Fruit fly (Drosophila melanogaster): Measurements from ENCODE around the gene ver.

The ver gene

DNA sequence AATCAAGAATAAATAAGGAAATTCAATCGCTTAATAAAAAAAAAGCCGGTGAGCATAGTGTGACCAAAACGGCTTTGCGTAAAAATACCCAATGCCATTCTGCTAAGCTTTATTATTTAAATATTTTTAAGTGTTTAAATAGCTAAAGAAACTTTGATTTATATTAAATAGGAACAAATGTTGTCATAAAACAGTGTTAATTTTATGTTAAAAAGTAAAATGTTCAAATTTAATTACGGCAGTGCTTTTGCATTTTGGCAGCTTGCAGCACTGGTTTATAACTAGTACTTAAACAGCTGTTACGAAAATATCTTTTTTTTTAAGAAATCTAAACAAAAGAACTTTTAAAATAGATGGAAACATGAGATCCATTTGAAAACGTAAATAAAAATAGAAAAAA is 22.5 kb upstream of the ver start, which contains the start of the genes CG10638 and CG10681:
CG10638 (minus strand) TSS at position 63 of the 400 bp plus-strand sequence.
CG10681 (plus strand) TSS at position 265 of the 400 bp plus-strand sequence.
- TF ChIP-seq Sin3A (optimal IDR thresholded peaks at IDR 0.05): no peak

DNA sequence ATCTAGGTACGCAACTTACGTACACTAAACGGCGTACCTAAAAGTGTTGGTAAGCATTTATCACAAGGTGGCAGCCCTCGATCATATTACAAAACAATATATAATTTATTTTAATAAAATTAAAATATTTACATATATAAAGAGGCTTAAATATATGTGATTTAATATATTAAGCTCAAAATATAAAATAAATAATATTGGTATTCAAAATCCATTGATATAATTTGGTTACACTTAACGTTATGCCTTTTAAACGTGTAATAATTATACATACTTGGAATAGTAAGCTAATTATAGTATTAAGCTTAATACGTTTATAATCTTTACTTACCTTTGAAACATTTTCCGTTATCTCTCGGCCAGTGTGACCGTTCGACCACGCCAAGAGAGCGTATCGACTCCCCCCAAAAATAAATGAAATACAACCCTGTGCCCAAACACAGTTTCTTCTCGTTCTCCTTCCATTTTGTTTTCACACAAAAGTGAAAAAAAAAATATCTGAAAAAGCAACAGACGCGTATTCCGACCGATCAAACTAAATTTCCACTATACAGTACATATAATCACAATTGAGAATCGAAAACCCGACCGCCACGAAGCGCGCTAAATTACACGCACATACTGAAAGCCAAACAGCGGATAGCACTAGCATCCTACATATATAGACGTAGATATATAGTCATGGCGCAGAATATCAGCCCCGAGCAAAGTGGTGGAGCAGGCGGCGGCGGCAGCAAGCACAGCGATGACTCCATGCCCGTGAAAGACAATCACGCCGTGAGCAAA is 19.7 kb upstream of the ver start, which contains the start of the genes CG10646 and vih:
CG10646 (minus strand) TSS at position 30 of the 786 bp plus-strand sequence.
vih (plus strand) TSS at position 428 of the 786 bp plus-strand sequence.
- no peak for TF ChIP-seq Myc (optimal IDR thresholded peaks at IDR 0.05)
- no peak for TF ChIP-seq psq (optimal IDR thresholded peaks at IDR 0.05)
- no peak for TF ChIP-seq insv (optimal IDR thresholded peaks at IDR 0.05)
- no peak for TF ChIP-seq h (optimal IDR thresholded peaks at IDR 0.05)
- TF ChIP-seq Sin3A (optimal IDR thresholded peaks at IDR 0.05): no peak
- no peak for TF ChIP-seq ttk (optimal IDR thresholded peaks at IDR 0.05)

DNA sequence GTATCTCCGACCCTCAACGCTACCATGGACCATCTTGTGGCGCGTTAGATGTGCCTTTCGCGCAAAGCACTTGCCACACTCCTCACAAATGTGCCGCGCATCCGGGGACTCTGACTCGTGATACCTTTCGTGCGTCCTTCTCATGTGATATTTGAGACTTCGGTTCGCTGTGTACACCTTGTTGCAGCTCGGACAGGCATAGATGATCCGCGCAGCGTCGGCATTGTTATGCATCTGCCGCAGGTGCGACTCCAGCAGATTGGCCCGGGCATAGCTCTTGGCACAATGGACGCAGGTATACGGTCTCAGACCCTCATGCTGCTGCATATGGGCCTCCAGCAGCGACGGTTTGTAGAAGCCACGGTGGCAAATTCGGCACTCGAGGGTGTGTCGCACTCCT is 17.8 kb upstream of the ver start:
- no peak for TF ChIP-seq ttk (optimal IDR thresholded peaks at IDR 0.05)
- no peak for TF ChIP-seq insv (optimal IDR thresholded peaks at IDR 0.05)
- TF ChIP-seq Sin3A (optimal IDR thresholded peaks at IDR 0.05): no peak
- TF ChIP-seq Myc (optimal IDR thresholded peaks at IDR 0.05): no peak
- no peak for TF ChIP-seq psq (optimal IDR thresholded peaks at IDR 0.05)
- no peak for TF ChIP-seq h (optimal IDR thresholded peaks at IDR 0.05)

DNA sequence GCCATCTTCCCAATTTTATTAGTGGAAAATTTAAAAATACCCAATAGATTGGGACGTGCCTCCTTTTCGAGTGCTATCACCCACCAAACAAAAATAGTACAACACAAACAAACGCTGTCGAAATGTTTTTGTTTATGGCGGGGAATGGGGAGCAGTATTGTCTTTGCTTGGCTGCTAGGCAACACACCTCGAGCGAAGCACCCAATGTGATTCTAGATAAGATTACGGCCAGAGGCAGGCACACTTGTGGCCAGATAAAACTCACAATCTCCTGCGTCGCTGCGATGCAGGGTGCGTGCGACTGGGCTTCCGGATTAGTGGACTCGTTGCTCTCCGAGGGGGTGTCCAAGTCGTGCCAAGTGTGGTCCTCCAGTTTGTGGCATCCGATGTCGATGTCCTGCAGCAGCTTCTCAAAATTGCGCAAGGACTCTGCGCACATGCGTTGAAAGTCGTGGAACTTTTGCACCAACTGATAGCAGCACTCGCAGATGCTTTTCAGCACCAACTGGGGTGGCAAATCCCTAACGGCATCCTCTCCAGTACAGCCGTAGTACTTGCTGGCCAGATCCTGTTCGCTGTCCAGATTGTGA is 16.7 kb upstream of the ver start:
- TF ChIP-seq Myc (optimal IDR thresholded peaks at IDR 0.05) (no peak), h (optimal IDR thresholded peaks at IDR 0.05) (no peak), Sin3A (optimal IDR thresholded peaks at IDR 0.05) (no peak), insv (optimal IDR thresholded peaks at IDR 0.05) (no peak), psq (optimal IDR thresholded peaks at IDR 0.05) (no peak), ttk (optimal IDR thresholded peaks at IDR 0.05) (no peak)

DNA sequence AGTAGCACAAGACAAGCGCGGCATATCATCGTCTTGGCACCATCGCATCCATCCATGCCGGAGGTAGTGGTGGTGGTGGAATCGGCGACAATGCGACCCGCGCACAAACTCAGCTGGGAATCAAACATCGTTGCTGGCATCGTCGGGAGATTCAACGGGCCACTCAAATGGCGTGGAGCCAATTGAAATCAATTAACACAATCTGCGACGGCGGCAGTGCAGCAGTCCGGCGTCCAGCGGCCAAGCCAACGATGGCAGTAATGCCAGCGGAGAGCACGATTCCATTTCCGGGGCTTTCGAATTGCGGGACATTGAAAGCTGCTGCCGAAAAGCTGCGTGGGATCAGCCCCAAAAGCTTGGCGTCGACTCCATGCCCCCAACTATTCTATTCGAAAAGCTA is 16.2 kb upstream of the ver start, which contains the start of gene CG10654:
CG10654 (minus strand) TSS at position 270 of the 400 bp plus-strand sequence.
- TF ChIP-seq insv (optimal IDR thresholded peaks at IDR 0.05) (no peak), h (optimal IDR thresholded peaks at IDR 0.05) (no peak), Sin3A (optimal IDR thresholded peaks at IDR 0.05) (no peak), psq (optimal IDR thresholded peaks at IDR 0.05) (no peak), ttk (optimal IDR thresholded peaks at IDR 0.05) (no peak), Myc (optimal IDR thresholded peaks at IDR 0.05) (no peak)

DNA sequence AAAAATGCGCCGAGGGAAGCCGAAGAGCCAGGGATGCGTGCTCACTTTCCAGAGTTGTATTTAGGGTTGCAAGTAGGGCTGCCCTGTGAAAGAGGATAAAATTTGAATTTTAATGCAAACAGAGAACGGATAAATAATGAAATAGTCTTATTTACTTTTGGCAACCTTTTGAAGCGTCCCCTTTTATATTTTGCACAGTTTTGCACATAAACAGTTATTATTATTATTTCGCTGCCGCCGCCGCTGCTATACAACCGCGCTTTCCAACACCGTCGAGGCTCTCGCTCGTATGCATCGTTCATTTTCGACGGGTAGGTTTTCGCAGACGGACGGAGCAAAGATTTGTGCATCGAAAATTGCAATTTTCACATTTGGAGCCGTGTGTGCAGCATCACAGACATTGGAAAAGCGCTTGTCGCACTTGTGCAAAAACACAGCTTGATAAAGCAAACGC is 9.0 kb upstream of the ver start, which contains the start of the genes sti and tral:
sti (minus strand) TSS at position 54 of the 454 bp plus-strand sequence.
tral (plus strand) TSS at position 298 of the 454 bp plus-strand sequence.
- TF ChIP-seq insv (optimal IDR thresholded peaks at IDR 0.05) (no peak), h (optimal IDR thresholded peaks at IDR 0.05) (no peak), Myc (optimal IDR thresholded peaks at IDR 0.05) (no peak), ttk (optimal IDR thresholded peaks at IDR 0.05) (no peak), Sin3A (optimal IDR thresholded peaks at IDR 0.05) (no peak), psq (optimal IDR thresholded peaks at IDR 0.05) (no peak)

DNA sequence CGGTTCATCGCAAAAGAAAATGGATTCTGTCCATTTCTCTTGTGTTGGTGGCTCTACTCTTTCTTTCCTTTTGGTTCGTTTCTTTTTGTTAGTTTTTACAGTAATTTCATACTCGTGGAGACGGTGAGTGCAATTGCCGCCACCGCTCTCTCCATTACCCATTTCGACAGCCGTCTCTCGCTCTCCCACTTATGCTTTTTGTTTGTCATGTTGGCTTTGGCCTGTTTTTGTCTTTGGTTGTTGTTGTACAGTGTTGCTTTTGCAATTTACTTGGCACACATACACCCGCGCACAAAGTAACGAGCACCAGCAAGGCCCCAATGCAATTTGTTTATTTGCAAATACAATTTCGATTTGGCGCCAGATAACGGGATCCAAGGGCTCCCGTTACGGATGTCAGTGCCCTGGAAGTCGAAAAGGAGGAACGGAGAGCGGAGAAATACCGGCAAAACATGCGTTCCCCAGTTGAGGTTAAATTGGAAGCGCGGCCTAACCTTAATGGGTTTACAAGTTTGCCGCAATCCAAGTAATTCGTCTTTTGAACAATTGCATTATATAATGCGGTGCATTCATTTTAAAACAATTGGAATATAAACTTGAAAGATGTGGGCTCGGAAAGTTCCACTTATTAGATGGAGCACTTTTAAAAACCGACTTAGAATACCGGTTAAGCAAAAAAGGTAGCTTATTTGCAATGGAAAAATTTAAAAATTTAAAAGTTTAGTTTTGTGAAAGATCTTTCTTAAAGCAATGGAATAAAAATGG is 7.9 kb upstream of the ver start:
- no peak for TF ChIP-seq ttk (optimal IDR thresholded peaks at IDR 0.05)

DNA sequence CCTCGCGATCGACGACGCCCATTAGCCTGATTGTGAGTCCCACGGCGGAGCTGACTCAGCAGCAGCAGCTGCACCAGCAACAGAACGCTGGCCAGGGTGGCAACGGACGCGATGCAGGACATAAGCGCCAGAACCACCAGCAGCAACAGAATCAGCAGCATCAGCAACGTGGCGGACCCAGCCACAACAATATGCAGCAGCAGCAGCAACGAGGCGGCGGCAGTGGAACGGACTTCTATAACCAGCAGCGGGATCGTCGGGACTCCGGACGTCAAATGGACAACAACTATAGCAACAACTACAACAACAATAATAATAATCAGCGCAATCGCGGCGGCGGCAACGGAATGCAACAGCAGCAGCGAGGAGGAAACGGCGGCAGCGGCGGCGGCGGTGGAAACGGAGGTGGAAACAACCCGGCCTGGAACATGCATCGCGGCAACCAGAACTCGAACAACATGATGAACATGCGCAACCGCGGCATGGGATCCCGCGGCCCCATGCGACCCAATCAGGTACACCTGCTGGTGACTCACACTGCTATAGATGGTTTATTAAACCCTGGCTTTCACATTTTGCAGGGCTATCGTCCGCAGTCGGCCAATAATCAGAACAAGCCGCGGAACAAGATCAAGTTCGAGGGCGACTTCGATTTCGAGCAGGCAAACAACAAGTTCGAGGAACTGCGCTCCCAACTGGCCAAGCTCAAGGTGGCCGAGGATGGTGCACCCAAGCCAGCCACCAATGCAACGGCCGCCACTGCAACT is 6.2 kb upstream of the ver start:
- no peak for TF ChIP-seq h (optimal IDR thresholded peaks at IDR 0.05)
- no peak for TF ChIP-seq Sin3A (optimal IDR thresholded peaks at IDR 0.05)
- TF ChIP-seq psq (optimal IDR thresholded peaks at IDR 0.05): no peak
- TF ChIP-seq ttk (optimal IDR thresholded peaks at IDR 0.05): no peak
- TF ChIP-seq Myc (optimal IDR thresholded peaks at IDR 0.05): no peak
- no peak for TF ChIP-seq insv (optimal IDR thresholded peaks at IDR 0.05)

DNA sequence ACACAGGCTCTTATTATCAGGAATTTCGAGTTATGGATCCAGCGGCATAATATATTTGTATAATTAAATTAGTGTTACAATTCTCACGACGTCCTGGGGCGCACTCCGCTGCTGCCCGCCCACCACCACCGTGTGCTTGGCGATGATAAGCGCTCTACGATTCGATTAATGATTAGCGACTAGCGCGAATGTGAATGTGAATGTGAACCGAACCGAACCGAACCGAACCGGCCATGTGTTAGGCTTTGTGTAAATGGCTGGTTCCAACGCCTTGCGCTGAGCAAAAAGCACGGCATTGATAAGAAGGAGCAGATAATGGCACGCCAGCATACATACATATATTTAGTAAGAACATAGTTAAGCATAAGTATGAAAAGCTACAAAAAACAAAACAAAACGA is 4.5 kb upstream of the ver start:
- no peak for TF ChIP-seq Sin3A (optimal IDR thresholded peaks at IDR 0.05)
- TF ChIP-seq h (optimal IDR thresholded peaks at IDR 0.05): no peak
- TF ChIP-seq Myc (optimal IDR thresholded peaks at IDR 0.05): no peak
- TF ChIP-seq psq (optimal IDR thresholded peaks at IDR 0.05): no peak
- no peak for TF ChIP-seq ttk (optimal IDR thresholded peaks at IDR 0.05)
- TF ChIP-seq insv (optimal IDR thresholded peaks at IDR 0.05): no peak

DNA sequence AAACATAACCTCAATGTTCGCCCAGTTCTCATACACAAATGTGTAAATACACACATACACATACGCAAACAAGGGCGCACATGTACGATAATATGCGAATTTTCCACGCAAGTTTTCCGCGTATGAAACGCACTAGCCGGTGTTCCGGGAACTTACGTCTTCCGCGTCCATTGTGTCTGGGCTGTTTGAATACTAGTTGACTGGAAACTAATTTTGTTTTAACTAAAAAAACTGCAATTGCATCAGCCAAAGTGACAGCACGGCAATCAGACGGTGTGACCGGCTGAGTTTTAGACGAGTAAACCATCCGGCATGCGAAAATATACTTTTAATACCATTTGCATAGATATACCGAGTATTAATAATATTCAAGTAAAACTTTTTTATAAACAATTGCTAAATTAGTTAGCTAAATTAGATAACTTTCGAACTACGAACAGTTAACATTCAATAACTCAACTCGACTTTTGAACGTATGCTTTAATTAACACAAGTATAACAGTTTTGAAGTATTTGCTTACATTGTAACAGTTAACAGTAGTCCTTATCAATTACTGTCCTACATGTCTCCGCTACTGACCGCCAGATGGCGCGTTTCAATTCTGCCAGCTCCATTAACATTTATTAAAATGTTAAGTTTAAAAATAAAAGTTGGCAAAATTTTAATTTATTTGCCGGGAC is 2.8 kb downstream of the ver start, which contains the start of gene eIF2beta:
eIF2beta (minus strand) TSS at position 299 of the 681 bp plus-strand sequence.
- no peak for TF ChIP-seq Myc (optimal IDR thresholded peaks at IDR 0.05)
- no peak for TF ChIP-seq ttk (optimal IDR thresholded peaks at IDR 0.05)
- TF ChIP-seq h (optimal IDR thresholded peaks at IDR 0.05): no peak
- TF ChIP-seq psq (optimal IDR thresholded peaks at IDR 0.05): no peak
- no peak for TF ChIP-seq insv (optimal IDR thresholded peaks at IDR 0.05)
- TF ChIP-seq Sin3A (optimal IDR thresholded peaks at IDR 0.05): no peak

All from Kc167 (cell line).